Worm (Caenorhabditis elegans) whole organism, young adult: ENCODE data around the gene srw-79.
A peak's percentile ranks its signal among the peaks of the same experiment; 100 is the strongest.

ENCODE experiments used
- B0035.1 ChIP-seq: sonication (generic microtip); optimal IDR thresholded peaks from 2 replicates; lab custom pipeline; 2016; ENCODE audit warnings: missing genetic modification characterization, mild to moderate bottlenecking, missing compliant biosample characterization, missing genotype, missing genetic modification reagents
- F23B12.7 ChIP-seq: sonication (generic microtip); optimal IDR thresholded peaks from 2 replicates; lab custom pipeline; 2017; ENCODE audit warnings: missing genetic modification characterization, mild to moderate bottlenecking, missing compliant biosample characterization, antibody characterized with exemption, moderate library complexity; ENCODE audit not compliant: insufficient read depth
- K11D2.4 ChIP-seq: fragments of 200-800 bp; sonication (Bioruptor generic); IDR thresholded peaks from 2 replicates; pipeline ENCODE4 v1.3.6; 2022; ENCODE audit warnings: missing genetic modification reagents, missing genetic modification characterization, missing compliant biosample characterization
- K12H6.12 ChIP-seq: fragments of 200-800 bp; sonication (Bioruptor generic); optimal IDR thresholded peaks from 2 replicates; lab custom pipeline; 2018; ENCODE audit warnings: mild to moderate bottlenecking, missing genetic modification characterization, missing compliant biosample characterization
- T07F8.4 ChIP-seq: sonication (generic microtip); optimal IDR thresholded peaks from 2 replicates; lab custom pipeline; 2016; ENCODE audit warnings: mild to moderate bottlenecking, missing genetic modification characterization, moderate library complexity, missing compliant biosample characterization
- Y53F4B.3 ChIP-seq: fragments of 200-800 bp; sonication (Bioruptor generic); IDR thresholded peaks from 2 replicates; pipeline ENCODE4 v1.3.6; 2022; ENCODE audit warnings: missing genetic modification reagents, missing genetic modification characterization, missing compliant biosample characterization
- ama-1 ChIP-seq, 3 experiments: fragments of 150-350 bp in 1 of 3; sonication (generic microtip) in 2 of 3; optimal IDR thresholded peaks; 2 replicates each; lab custom pipeline; 2014 to 2018; ENCODE audit warnings: missing biosample characterization in 2 of 3, missing genetic modification characterization in 2 of 3, missing genetic modification reagents in 2 of 3
- attf-5 ChIP-seq: fragments of 200-800 bp; sonication (Bioruptor generic); optimal IDR thresholded peaks from 2 replicates; lab custom pipeline; 2018; ENCODE audit warnings: mild to moderate bottlenecking, missing genetic modification characterization, missing compliant biosample characterization
- cebp-1 ChIP-seq, 2 experiments: fragments of 200-800 bp in 1 of 2; sonication (Bioruptor generic) in 1 of 2; sonication (generic microtip) in 1 of 2; IDR thresholded peaks in 1 of 2; optimal IDR thresholded peaks in 1 of 2; 2 replicates each; pipeline versions ENCODE4 v1.3.6 to Lab custom; 2017 to 2022; ENCODE audit warnings: missing compliant biosample characterization in 2 of 2, missing genetic modification characterization in 2 of 2, mild to moderate bottlenecking in 1 of 2, missing genetic modification reagents in 1 of 2, moderate library complexity in 1 of 2
- ceh-100 ChIP-seq: fragments of 200-800 bp; sonication (Bioruptor generic); IDR thresholded peaks from 2 replicates; pipeline ENCODE4 v1.3.6; 2022; ENCODE audit warnings: missing genetic modification reagents, missing genetic modification characterization, missing compliant biosample characterization
- ceh-27 ChIP-seq: fragments of 200-800 bp; sonication (Bioruptor generic); optimal IDR thresholded peaks from 2 replicates; lab custom pipeline; 2018; ENCODE audit warnings: mild to moderate bottlenecking, missing genetic modification characterization, moderate library complexity, missing compliant biosample characterization
- ceh-40 ChIP-seq: fragments of 200-800 bp; sonication (Bioruptor generic); IDR thresholded peaks from 2 replicates; pipeline ENCODE4 v1.3.6; 2022; ENCODE audit warnings: missing genetic modification characterization, missing compliant biosample characterization
- dox-1 ChIP-seq: fragments of 200-800 bp; sonication (Bioruptor generic); IDR thresholded peaks from 2 replicates; pipeline ENCODE4 v1.3.6; 2022; ENCODE audit warnings: missing genetic modification reagents, missing genetic modification characterization, missing compliant biosample characterization
- dpff-1 ChIP-seq: sonication (generic microtip); optimal IDR thresholded peaks from 2 replicates; lab custom pipeline; 2017; ENCODE audit warnings: mild to moderate bottlenecking, missing genetic modification characterization, missing compliant biosample characterization
- dpl-1 ChIP-seq: fragments of 150-350 bp; optimal IDR thresholded peaks from 2 replicates; lab custom pipeline; 2014; ENCODE audit warnings: missing biosample characterization, missing genetic modification reagents, missing genetic modification characterization
- efl-1 ChIP-seq: fragments of 150-350 bp; optimal IDR thresholded peaks from 2 replicates; lab custom pipeline; 2014; ENCODE audit warnings: missing biosample characterization, missing genetic modification reagents, missing genetic modification characterization
- egl-18 ChIP-seq: fragments of 200-800 bp; sonication (Bioruptor generic); IDR thresholded peaks from 2 replicates; pipeline ENCODE4 v1.3.6; 2022; ENCODE audit warnings: missing genetic modification reagents, missing genetic modification characterization, missing compliant biosample characterization
- egrh-3 ChIP-seq: fragments of 200-800 bp; sonication (Bioruptor generic); IDR thresholded peaks from 2 replicates; pipeline ENCODE4 v1.3.6; 2022; ENCODE audit warnings: missing genetic modification reagents, missing genetic modification characterization, missing compliant biosample characterization
- ekl-4 ChIP-seq: fragments of 200-800 bp; sonication (Bioruptor generic); IDR thresholded peaks from 2 replicates; pipeline ENCODE4 v1.3.6; 2022; ENCODE audit warnings: missing genetic modification reagents, missing genetic modification characterization, missing compliant biosample characterization
- hmg-1.2 ChIP-seq: fragments of 200-800 bp; sonication (Bioruptor generic); IDR thresholded peaks from 2 replicates; pipeline ENCODE4 v1.3.6; 2022; ENCODE audit warnings: missing genetic modification reagents, missing genetic modification characterization, missing compliant biosample characterization
- madf-10 ChIP-seq: sonication (generic microtip); optimal IDR thresholded peaks from 2 replicates; lab custom pipeline; 2016; ENCODE audit warnings: mild to moderate bottlenecking, missing genetic modification characterization, missing compliant biosample characterization
- madf-3 ChIP-seq: fragments of 200-800 bp; sonication (Bioruptor generic); IDR thresholded peaks from 2 replicates; pipeline ENCODE4 v1.3.6; 2022; ENCODE audit warnings: missing genetic modification reagents, missing genetic modification characterization, missing compliant biosample characterization
- madf-6 ChIP-seq: fragments of 200-800 bp; sonication (Bioruptor generic); IDR thresholded peaks from 2 replicates; pipeline ENCODE4 v1.3.6; 2022; ENCODE audit warnings: missing genetic modification reagents, missing genetic modification characterization, missing compliant biosample characterization
- madf-8 ChIP-seq: fragments of 200-800 bp; sonication (Bioruptor generic); conservative IDR thresholded peaks from 2 replicates; pipeline ENCODE4 v1.3.6; 2022; ENCODE audit warnings: missing genetic modification reagents, missing genetic modification characterization, missing compliant biosample characterization
- mcd-1 ChIP-seq: fragments of 200-800 bp; sonication (Bioruptor generic); IDR thresholded peaks from 2 replicates; pipeline ENCODE4 v1.3.6; 2022; ENCODE audit warnings: missing genetic modification reagents, missing genetic modification characterization, missing compliant biosample characterization
- nfya-2 ChIP-seq: fragments of 200-800 bp; sonication (Bioruptor generic); IDR thresholded peaks from 2 replicates; pipeline ENCODE4 v1.3.6; 2022; ENCODE audit warnings: missing genetic modification reagents, missing genetic modification characterization, missing compliant biosample characterization
- nhr-120 ChIP-seq: fragments of 200-800 bp; sonication (Bioruptor generic); IDR thresholded peaks from 2 replicates; pipeline ENCODE4 v1.3.6; 2022; ENCODE audit warnings: missing genetic modification characterization, missing compliant biosample characterization
- nhr-27 ChIP-seq: fragments of 200-800 bp; sonication (Bioruptor generic); optimal IDR thresholded peaks from 2 replicates; lab custom pipeline; 2018; ENCODE audit warnings: mild to moderate bottlenecking, missing genetic modification characterization, moderate library complexity, missing compliant biosample characterization
- nhr-80 ChIP-seq: sonication (generic microtip); optimal IDR thresholded peaks from 2 replicates; lab custom pipeline; 2016; ENCODE audit warnings: missing genetic modification characterization, missing compliant biosample characterization
- pbrm-1 ChIP-seq: fragments of 200-800 bp; sonication (Bioruptor generic); IDR thresholded peaks from 2 replicates; pipeline ENCODE4 v1.3.6; 2022; ENCODE audit warnings: missing genetic modification reagents, missing genetic modification characterization, missing compliant biosample characterization
- rcor-1 ChIP-seq: fragments of 200-800 bp; sonication (Bioruptor generic); IDR thresholded peaks from 2 replicates; pipeline ENCODE4 v1.3.6; 2022; ENCODE audit warnings: missing genetic modification reagents, missing genetic modification characterization, missing compliant biosample characterization
- rec-8 ChIP-seq, 2 experiments: sonication (generic microtip); optimal IDR thresholded peaks; 2 replicates each; lab custom pipeline; 2016; ENCODE audit warnings: mild to moderate bottlenecking in 2 of 2, missing genetic modification characterization in 2 of 2, missing genetic modification reagents in 2 of 2, missing genotype in 2 of 2, missing biosample characterization in 1 of 2, missing compliant biosample characterization in 1 of 2, moderate library complexity in 1 of 2
- rpc-1 ChIP-seq, 2 experiments: fragments of 150-350 bp in 1 of 2; sonication (generic microtip) in 1 of 2; optimal IDR thresholded peaks; 2 replicates each; lab custom pipeline; 2014 to 2018; ENCODE audit warnings: missing biosample characterization in 1 of 2, missing genetic modification characterization in 1 of 2, missing genetic modification reagents in 1 of 2, missing genotype in 1 of 2
- snpc-1.1 ChIP-seq: sonication (generic microtip); optimal IDR thresholded peaks from 2 replicates; lab custom pipeline; 2017; ENCODE audit warnings: missing genetic modification characterization, mild to moderate bottlenecking, missing compliant biosample characterization, antibody characterized with exemption, moderate library complexity, missing genotype, missing genetic modification reagents; ENCODE audit not compliant: insufficient read depth
- tbp1 ChIP-seq: fragments of 200-800 bp; sonication (Bioruptor generic); optimal IDR thresholded peaks from 2 replicates; lab custom pipeline; 2018; ENCODE audit warnings: mild to moderate bottlenecking, missing genetic modification characterization, missing compliant biosample characterization
- zfh-2 ChIP-seq: fragments of 200-800 bp; sonication (Bioruptor generic); conservative IDR thresholded peaks from 2 replicates; pipeline ENCODE4 v1.3.6; 2022; ENCODE audit warnings: missing genetic modification reagents, missing genetic modification characterization, missing compliant biosample characterization
- ztf-26 ChIP-seq: sonication (generic microtip); optimal IDR thresholded peaks from 2 replicates; lab custom pipeline; 2017; ENCODE audit warnings: missing genetic modification characterization, missing compliant biosample characterization
- ztf-28 ChIP-seq: fragments of 200-800 bp; sonication (Bioruptor generic); IDR thresholded peaks from 2 replicates; pipeline ENCODE4 v1.3.6; 2022; ENCODE audit warnings: missing genetic modification reagents, missing genetic modification characterization, missing compliant biosample characterization

srw-79 gene

ce11 chrII:2987122-2987556 lies 40.6 kb downstream of the srw-79 start (continued):
- TF ChIP-seq tbp1 (GFP tag; lab: Kevin White, UChicago), result no peak
- 0 out of 2 replicates have a peak, but pooled peaks have one; percentile 30 for TF ChIP-seq ztf-28
- no peak for TF ChIP-seq nhr-120 (GFP tag; lab: Robert Waterston, UW)
- no peak for TF ChIP-seq B0035.1
- no peak for TF ChIP-seq pbrm-1 (GFP tag; lab: Robert Waterston, UW)
- TF ChIP-seq snpc-1.1 (tag; lab: Kevin White, UChicago), result no peak
- no peak for TF ChIP-seq Y53F4B.3 (GFP tag; lab: Robert Waterston, UW)
- peak; percentile 36 for TF ChIP-seq K12H6.12 (tag; lab: Kevin White, UChicago)
- no peak for TF ChIP-seq nhr-27 (tag; lab: Kevin White, UChicago)
- no peak for TF ChIP-seq T07F8.4 (tag; lab: Kevin White, UChicago)
- no peak for TF ChIP-seq rec-8 (tag; optimal IDR thresholded peaks at IDR 0.05; lab: Kevin White, UChicago)
- TF ChIP-seq efl-1 (GFP tag; lab: Kevin White, UChicago), result no peak
- no peak for TF ChIP-seq ama-1 (optimal IDR thresholded peaks at IDR 0.05; lab: Kevin White, UChicago)
- TF ChIP-seq ama-1 (GFP tag; optimal IDR thresholded peaks at IDR 0.05; lab: Kevin White, UChicago), result no peak
- no peak for TF ChIP-seq dpff-1 (tag; lab: Kevin White, UChicago)
- peak; percentile 39; the same call in 1 of the 2 replicates for TF ChIP-seq egrh-3 (GFP tag; lab: Robert Waterston, UW)

ce11 chrII:2987854-2988350 lies 41.4 kb downstream of the srw-79 start, which contains the start of gene lido-7:
TSS of gene lido-7 (plus strand) at chrII:2988300.
- TF ChIP-seq efl-1 (GFP tag; lab: Kevin White, UChicago), result peak; percentile 16
- no peak for TF ChIP-seq rpc-1 (optimal IDR thresholded peaks at IDR 0.05; lab: Kevin White, UChicago)
- TF ChIP-seq rpc-1 (tag; optimal IDR thresholded peaks at IDR 0.05; lab: Kevin White, UChicago), result no peak
- TF ChIP-seq K12H6.12 (tag; lab: Kevin White, UChicago), result peak; percentile 29
- TF ChIP-seq madf-8 (GFP tag; lab: Robert Waterston, UW), result 0 out of 2 replicates have a peak, but pooled peaks have one; percentile 20
- TF ChIP-seq rcor-1 (GFP tag; lab: Robert Waterston, UW), result 0 out of 2 replicates have a peak, but pooled peaks have one; percentile 17
- peak; percentile 94 for TF ChIP-seq hmg-1.2 (GFP tag; lab: Robert Waterston, UW)
- TF ChIP-seq zfh-2, result peak; percentile 89
- peak; percentile 44 for TF ChIP-seq F23B12.7 (tag; lab: Kevin White, UChicago)
- 0 out of 2 replicates have a peak, but pooled peaks have one; percentile 19 for TF ChIP-seq ekl-4 (GFP tag; lab: Robert Waterston, UW)
- TF ChIP-seq ceh-100, result peak; percentile 74
- TF ChIP-seq nhr-80 (tag; lab: Kevin White, UChicago), result peak; percentile 58
- TF ChIP-seq dox-1 (GFP tag; lab: Robert Waterston, UW), result peak; percentile 36; the same call in 1 of the 2 replicates
- TF ChIP-seq dpl-1 (GFP tag; lab: Kevin White, UChicago), result no peak
- 0 out of 2 replicates have a peak, but pooled peaks have one; percentile 55 for TF ChIP-seq egl-18
- peak; percentile 63 for TF ChIP-seq ceh-27 (GFP tag; lab: Kevin White, UChicago)
- TF ChIP-seq attf-5 (GFP tag; lab: Kevin White, UChicago), result peak; percentile 74
- TF ChIP-seq madf-10 (tag; lab: Kevin White, UChicago), result peak; percentile 11
- peak; percentile 85 for TF ChIP-seq madf-3
- peak; percentile 61 for TF ChIP-seq mcd-1 (GFP tag; lab: Robert Waterston, UW)
- TF ChIP-seq snpc-1.1 (tag; lab: Kevin White, UChicago), result no peak
- TF ChIP-seq ztf-26 (tag; lab: Kevin White, UChicago), result no peak
- TF ChIP-seq nfya-2, result no peak
- TF ChIP-seq K11D2.4 (GFP tag; lab: Robert Waterston, UW), result 0 out of 2 replicates have a peak, but pooled peaks have one; percentile 26
- TF ChIP-seq egrh-3 (GFP tag; lab: Robert Waterston, UW), result peak; percentile 83; the same call in 1 of the 2 replicates
- TF ChIP-seq cebp-1 (GFP tag; IDR thresholded peaks at IDR 0.05; lab: Robert Waterston, UW), result peak; percentile 27; the same call in 1 of the 2 replicates
- peak; percentile 51 for TF ChIP-seq cebp-1 (tag; optimal IDR thresholded peaks at IDR 0.05; lab: Kevin White, UChicago)
- peak; percentile 50; the same call in 1 of the 2 replicates for TF ChIP-seq madf-6 (GFP tag; lab: Robert Waterston, UW)
- TF ChIP-seq ceh-40 (GFP tag; lab: Robert Waterston, UW), result no peak
